Worm (Caenorhabditis elegans) whole organism, late embryonic: ENCODE results near the gene C30F2.2.
A peak's percentile ranks its signal among the peaks of the same experiment; 100 is the strongest.

ENCODE experiments used
- C38D4.7 ChIP-seq: fragments of 200-800 bp; sonication (Bioruptor generic); optimal IDR thresholded peaks from 2 replicates; lab custom pipeline; 2018; ENCODE audit warnings: mild to moderate bottlenecking, missing genetic modification characterization, moderate library complexity, missing compliant biosample characterization
- F13H6.1 ChIP-seq: sonication (generic microtip); optimal IDR thresholded peaks from 2 replicates; lab custom pipeline; 2016; ENCODE audit warnings: missing genetic modification characterization, missing compliant biosample characterization
- K02D7.2 ChIP-seq: sonication (generic microtip); optimal IDR thresholded peaks from 2 replicates; lab custom pipeline; 2017; ENCODE audit warnings: mild to moderate bottlenecking, missing genetic modification characterization, missing compliant biosample characterization
- T23F11.4 ChIP-seq: fragments of 200-800 bp; sonication (Bioruptor generic); optimal IDR thresholded peaks from 2 replicates; lab custom pipeline; 2018; ENCODE audit warnings: mild to moderate bottlenecking, missing genetic modification characterization, missing compliant biosample characterization
- Y22D7AL.16 ChIP-seq: sonication (generic microtip); optimal IDR thresholded peaks from 2 replicates; lab custom pipeline; 2016; ENCODE audit warnings: missing genetic modification characterization, missing compliant biosample characterization
- ahr-1 ChIP-seq: sonication (generic microtip); optimal IDR thresholded peaks from 2 replicates; lab custom pipeline; 2016; ENCODE audit warnings: missing genetic modification characterization, missing compliant biosample characterization
- ceh-14 ChIP-seq: sonication (generic microtip); optimal IDR thresholded peaks from 2 replicates; lab custom pipeline; 2016; ENCODE audit warnings: missing genotype, missing genetic modification characterization, missing compliant biosample characterization
- ceh-19 ChIP-seq: fragments of 200-800 bp; sonication (Bioruptor generic); optimal IDR thresholded peaks from 2 replicates; lab custom pipeline; 2018; ENCODE audit warnings: mild to moderate bottlenecking, missing genetic modification characterization, missing compliant biosample characterization
- ceh-22 ChIP-seq: sonication (generic microtip); optimal IDR thresholded peaks from 2 replicates; lab custom pipeline; 2017; ENCODE audit warnings: missing biosample characterization, missing genetic modification characterization
- ceh-24 ChIP-seq: sonication (generic microtip); optimal IDR thresholded peaks from 2 replicates; lab custom pipeline; 2016; ENCODE audit warnings: mild to moderate bottlenecking, missing genetic modification characterization, missing compliant biosample characterization
- ceh-30 ChIP-seq: fragments of 150-350 bp; optimal IDR thresholded peaks from 2 replicates; lab custom pipeline; 2014; ENCODE audit warnings: missing biosample characterization, missing genetic modification characterization
- ceh-31 ChIP-seq: sonication (generic microtip); optimal IDR thresholded peaks from 2 replicates; lab custom pipeline; 2016; ENCODE audit warnings: missing genetic modification characterization, missing compliant biosample characterization
- che-1 ChIP-seq: sonication (generic microtip); optimal IDR thresholded peaks from 2 replicates; lab custom pipeline; 2016; ENCODE audit warnings: mild to moderate bottlenecking, missing genetic modification characterization, missing compliant biosample characterization
- dmd-4 ChIP-seq: sonication (generic microtip); optimal IDR thresholded peaks from 2 replicates; lab custom pipeline; 2016; ENCODE audit warnings: borderline replicate concordance, missing genetic modification characterization, missing compliant biosample characterization
- dve-1 ChIP-seq: sonication (generic microtip); optimal IDR thresholded peaks from 2 replicates; lab custom pipeline; 2017; ENCODE audit warnings: antibody characterized with exemption, mild to moderate bottlenecking, missing genetic modification characterization, missing compliant biosample characterization
- elt-2 ChIP-seq: sonication (generic microtip); optimal IDR thresholded peaks from 2 replicates; lab custom pipeline; 2016; ENCODE audit warnings: missing genetic modification reagents, missing genetic modification characterization, missing compliant biosample characterization
- elt-4 ChIP-seq: sonication (generic microtip); optimal IDR thresholded peaks from 2 replicates; lab custom pipeline; 2016; ENCODE audit warnings: missing genetic modification characterization, missing compliant biosample characterization
- ets-4 ChIP-seq: sonication (generic microtip); optimal IDR thresholded peaks from 2 replicates; lab custom pipeline; 2016; ENCODE audit warnings: missing genetic modification characterization, missing compliant biosample characterization
- eyg-1 ChIP-seq: sonication (generic microtip); optimal IDR thresholded peaks from 2 replicates; lab custom pipeline; 2016; ENCODE audit warnings: missing genotype, missing genetic modification characterization, missing compliant biosample characterization
- fax-1 ChIP-seq: sonication (generic microtip); optimal IDR thresholded peaks from 2 replicates; lab custom pipeline; 2016; ENCODE audit warnings: missing genotype, missing genetic modification characterization, missing compliant biosample characterization
- fkh-6 ChIP-seq: sonication (generic microtip); optimal IDR thresholded peaks from 2 replicates; lab custom pipeline; 2016; ENCODE audit warnings: missing genetic modification characterization, missing compliant biosample characterization
- hlh-13 ChIP-seq: fragments of 200-800 bp; sonication (Bioruptor generic); optimal IDR thresholded peaks from 2 replicates; lab custom pipeline; 2018; ENCODE audit warnings: mild to moderate bottlenecking, missing genetic modification characterization, missing compliant biosample characterization
- hlh-30 ChIP-seq: sonication (generic microtip); optimal IDR thresholded peaks from 2 replicates; lab custom pipeline; 2017; ENCODE audit warnings: antibody characterized with exemption, missing genetic modification characterization, missing compliant biosample characterization; ENCODE audit not compliant: insufficient read depth
- hlh-6 ChIP-seq: sonication (generic microtip); optimal IDR thresholded peaks from 2 replicates; lab custom pipeline; 2016; ENCODE audit warnings: missing genotype, missing genetic modification characterization, missing compliant biosample characterization
- hlh-8 ChIP-seq: sonication (generic microtip); optimal IDR thresholded peaks from 2 replicates; lab custom pipeline; 2016; ENCODE audit warnings: missing genotype, missing genetic modification characterization, missing compliant biosample characterization
- lin-11 ChIP-seq: fragments of 200-800 bp; sonication (Bioruptor generic); optimal IDR thresholded peaks from 2 replicates; lab custom pipeline; 2018; ENCODE audit warnings: mild to moderate bottlenecking, missing genetic modification characterization, missing compliant biosample characterization
- mec-3 ChIP-seq: sonication (generic microtip); optimal IDR thresholded peaks from 2 replicates; lab custom pipeline; 2016; ENCODE audit warnings: borderline replicate concordance, missing genetic modification characterization, missing compliant biosample characterization
- nhr-232 ChIP-seq: sonication (generic microtip); optimal IDR thresholded peaks from 2 replicates; lab custom pipeline; 2016; ENCODE audit warnings: missing genetic modification characterization, missing compliant biosample characterization
- npax-4 ChIP-seq: sonication (generic microtip); optimal IDR thresholded peaks from 2 replicates; lab custom pipeline; 2016; ENCODE audit warnings: missing genetic modification characterization, missing compliant biosample characterization
- odd-2 ChIP-seq: sonication (generic microtip); optimal IDR thresholded peaks from 2 replicates; lab custom pipeline; 2017; ENCODE audit warnings: antibody characterized with exemption, mild to moderate bottlenecking, missing genetic modification characterization, missing compliant biosample characterization
- pag-3 ChIP-seq: sonication (generic microtip); optimal IDR thresholded peaks from 2 replicates; lab custom pipeline; 2016; ENCODE audit warnings: missing compliant biosample characterization, missing genetic modification characterization, borderline replicate concordance
- pat-9 ChIP-seq: fragments of 200-800 bp; sonication (Bioruptor generic); optimal IDR thresholded peaks from 2 replicates; lab custom pipeline; 2018; ENCODE audit warnings: mild to moderate bottlenecking, missing genetic modification characterization, moderate library complexity, missing compliant biosample characterization
- pha-2 ChIP-seq: sonication (generic microtip); optimal IDR thresholded peaks from 2 replicates; lab custom pipeline; 2017; ENCODE audit warnings: mild to moderate bottlenecking, missing genetic modification characterization, missing compliant biosample characterization
- pha-4 ChIP-seq: fragments of 150-350 bp; optimal IDR thresholded peaks from 2 replicates; lab custom pipeline; 2018; ENCODE audit warnings: missing biosample characterization, missing genetic modification reagents, missing genetic modification characterization
- pqm-1 ChIP-seq: sonication (generic microtip); optimal IDR thresholded peaks from 2 replicates; lab custom pipeline; 2016; ENCODE audit warnings: missing genetic modification characterization, missing compliant biosample characterization
- ref-2 ChIP-seq: sonication (generic microtip); optimal IDR thresholded peaks from 2 replicates; lab custom pipeline; 2016; ENCODE audit warnings: missing genetic modification characterization, missing compliant biosample characterization
- rnt-1 ChIP-seq: sonication (generic microtip); optimal IDR thresholded peaks from 2 replicates; lab custom pipeline; 2016; ENCODE audit warnings: missing genetic modification characterization, missing compliant biosample characterization
- sdc-2 ChIP-seq: sonication (generic microtip); optimal IDR thresholded peaks from 2 replicates; lab custom pipeline; 2016; ENCODE audit warnings: missing genotype, missing genetic modification characterization, missing compliant biosample characterization
- syd-9 ChIP-seq: sonication (generic microtip); optimal IDR thresholded peaks from 2 replicates; lab custom pipeline; 2016; ENCODE audit warnings: mild to moderate bottlenecking, missing genetic modification characterization, moderate library complexity, missing compliant biosample characterization
- tbx-2 ChIP-seq: sonication (generic microtip); optimal IDR thresholded peaks from 2 replicates; lab custom pipeline; 2016; ENCODE audit warnings: missing genetic modification characterization, missing compliant biosample characterization
- tbx-7 ChIP-seq: sonication (generic microtip); optimal IDR thresholded peaks from 2 replicates; lab custom pipeline; 2016; ENCODE audit warnings: missing genotype, missing genetic modification characterization, missing compliant biosample characterization
- unc-42 ChIP-seq: sonication (generic microtip); optimal IDR thresholded peaks from 2 replicates; lab custom pipeline; 2016; ENCODE audit warnings: missing genotype, missing genetic modification characterization, missing compliant biosample characterization
- unc-55 ChIP-seq: sonication (generic microtip); optimal IDR thresholded peaks from 2 replicates; lab custom pipeline; 2017; ENCODE audit warnings: missing biosample characterization, missing genetic modification reagents, missing genetic modification characterization
- unc-86 ChIP-seq: sonication (generic microtip); optimal IDR thresholded peaks from 2 replicates; lab custom pipeline; 2016; ENCODE audit warnings: missing genetic modification characterization, missing compliant biosample characterization
- zip-5 ChIP-seq: sonication (generic microtip); optimal IDR thresholded peaks from 2 replicates; lab custom pipeline; 2016; ENCODE audit warnings: missing genetic modification characterization, missing compliant biosample characterization

The C30F2.2 gene

DNA sequence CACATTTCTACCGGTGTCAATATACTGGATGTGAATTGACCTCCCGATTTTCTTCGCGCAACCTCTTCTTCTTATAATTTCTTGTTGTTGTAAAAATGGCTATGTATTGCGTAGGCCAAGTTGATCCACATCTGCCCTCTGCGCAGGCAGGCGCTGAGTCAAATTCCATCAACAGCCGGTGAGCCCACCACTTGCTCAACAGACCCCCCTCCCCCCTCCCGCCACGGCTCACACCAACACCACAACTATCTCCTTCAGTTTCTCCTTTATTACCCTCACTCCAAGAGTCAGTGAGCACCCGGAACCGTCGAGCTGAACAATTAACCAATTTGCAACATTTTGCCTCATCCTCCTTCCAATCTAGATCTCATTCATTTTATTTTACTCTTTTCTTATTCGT lies 40.7 kb downstream of the C30F2.2 start:
- TF ChIP-seq ceh-31 (tag; lab: Kevin White, UChicago), result no peak
- peak; percentile 24 for TF ChIP-seq unc-42 (tag; lab: Kevin White, UChicago)

ce11 chrX:16042480-16042879 lies 42.5 kb downstream of the C30F2.2 start:
- no peak for TF ChIP-seq ceh-24 (tag; lab: Kevin White, UChicago)
- TF ChIP-seq C38D4.7 (GFP tag; lab: Kevin White, UChicago), result no peak
- no peak for TF ChIP-seq zip-5 (tag; lab: Kevin White, UChicago)
- TF ChIP-seq unc-86 (tag; lab: Kevin White, UChicago), result no peak
- no peak for TF ChIP-seq lin-11
- TF ChIP-seq T23F11.4 (GFP tag; lab: Kevin White, UChicago), result no peak
- TF ChIP-seq ref-2 (tag; lab: Kevin White, UChicago), result no peak
- no peak for TF ChIP-seq fax-1 (tag; lab: Kevin White, UChicago)
- no peak for TF ChIP-seq ceh-30 (tag; lab: Kevin White, UChicago)
- no peak for TF ChIP-seq mec-3 (tag; lab: Kevin White, UChicago)

- no peak for TF ChIP-seq npax-4
- no peak for TF ChIP-seq pat-9 (tag; lab: Kevin White, UChicago)
- TF ChIP-seq elt-2 (tag; lab: Kevin White, UChicago), result peak; percentile 6
- TF ChIP-seq, all 69 proteins: peak for 1
These were observed 43.2 kb downstream of the C30F2.2 start for ce11 chrX:16041808-16042207.

- TF ChIP-seq lin-11, result peak; percentile 24
- TF ChIP-seq ceh-19 (GFP tag; lab: Kevin White, UChicago), result no peak
- TF ChIP-seq fax-1 (tag; lab: Kevin White, UChicago), result no peak
- no peak for TF ChIP-seq C38D4.7 (GFP tag; lab: Kevin White, UChicago)
- no peak for TF ChIP-seq elt-2 (tag; lab: Kevin White, UChicago)
- no peak for TF ChIP-seq odd-2
- TF ChIP-seq F13H6.1 (tag; lab: Kevin White, UChicago), result no peak
- no peak for TF ChIP-seq hlh-30
- TF ChIP-seq fkh-6 (tag; lab: Kevin White, UChicago), result no peak
- TF ChIP-seq tbx-2, result peak; percentile 32
- no peak for TF ChIP-seq npax-4
- no peak for TF ChIP-seq ceh-22 (tag; lab: Kevin White, UChicago)
- no peak for TF ChIP-seq syd-9 (tag; lab: Kevin White, UChicago)
- TF ChIP-seq elt-4 (tag; lab: Kevin White, UChicago), result no peak
- TF ChIP-seq zip-5 (tag; lab: Kevin White, UChicago), result no peak
- no peak for TF ChIP-seq unc-55 (GFP tag; lab: Kevin White, UChicago)
- TF ChIP-seq rnt-1, result no peak
- peak; percentile 49 for TF ChIP-seq ceh-31 (tag; lab: Kevin White, UChicago)
- TF ChIP-seq ceh-14 (tag; lab: Kevin White, UChicago), result peak; percentile 6
- no peak for TF ChIP-seq unc-86 (tag; lab: Kevin White, UChicago)
- no peak for TF ChIP-seq ahr-1
- no peak for TF ChIP-seq pha-4 (tag; lab: Kevin White, UChicago)
- no peak for TF ChIP-seq hlh-6 (tag; lab: Kevin White, UChicago)
- TF ChIP-seq pag-3, result no peak
- TF ChIP-seq tbx-7 (tag; lab: Kevin White, UChicago), result no peak
- no peak for TF ChIP-seq ets-4 (tag; lab: Kevin White, UChicago)
- no peak for TF ChIP-seq dmd-4 (tag; lab: Kevin White, UChicago)
- TF ChIP-seq Y22D7AL.16 (tag; lab: Kevin White, UChicago), result no peak
- no peak for TF ChIP-seq hlh-13
- no peak for TF ChIP-seq ref-2 (tag; lab: Kevin White, UChicago)
- no peak for TF ChIP-seq mec-3 (tag; lab: Kevin White, UChicago)
- TF ChIP-seq K02D7.2 (tag; lab: Kevin White, UChicago), result no peak
- TF ChIP-seq pqm-1, result no peak
- no peak for TF ChIP-seq hlh-8 (tag; lab: Kevin White, UChicago)
- TF ChIP-seq ceh-24 (tag; lab: Kevin White, UChicago), result no peak
- no peak for TF ChIP-seq pha-2 (tag; lab: Kevin White, UChicago)
- no peak for TF ChIP-seq nhr-232 (tag; lab: Kevin White, UChicago)
- TF ChIP-seq dve-1 (tag; lab: Kevin White, UChicago), result no peak
- peak; percentile 53 for TF ChIP-seq sdc-2 (tag; lab: Kevin White, UChicago)
- peak; percentile 50 for TF ChIP-seq che-1 (tag; lab: Kevin White, UChicago)
- TF ChIP-seq eyg-1 (tag; lab: Kevin White, UChicago), result no peak
These were observed 44.8 kb downstream of the C30F2.2 start, which contains the start of gene B0395.3 for ce11 chrX:16040207-16040716. B0395.3 (minus strand) TSS chrX:16040257.
